Worm (Caenorhabditis elegans): ENCODE data around the gene C04C3.7.
"Not testable (repeated sequence)": the region's sequence is repeated elsewhere in the genome, so short reads cannot be mapped to it uniquely, and the experiment has no call there.

Gene C04C3.7

DNA sequence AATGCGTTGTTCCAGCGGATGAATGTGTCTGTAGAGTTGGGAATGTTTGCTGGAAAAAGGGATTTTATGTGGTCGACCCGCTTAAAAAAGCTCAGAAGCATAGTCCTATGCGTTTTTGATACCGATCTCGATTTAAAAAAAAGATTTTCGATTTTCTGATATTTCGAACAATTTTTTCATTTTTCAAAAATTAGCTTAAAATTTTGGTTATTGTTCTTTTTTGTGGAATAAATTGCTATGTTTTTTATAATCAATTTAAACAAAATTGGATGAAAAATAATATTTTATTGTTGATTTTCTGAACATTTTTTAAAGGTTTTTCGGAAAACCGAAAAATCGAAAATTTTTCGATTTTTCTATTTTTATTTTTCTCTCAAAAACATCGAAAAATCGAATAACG is at the start of gene C04C3.7:
C04C3.7 (minus strand) TSS at position 101 of the 400 bp plus-strand sequence.
- not testable (repeated sequence) for TF ChIP-seq alr-1 (tag; optimal IDR thresholded peaks at IDR 0.05; ENCODE audit: borderline replicate concordance); nhr-11 (tag; optimal IDR thresholded peaks at IDR 0.05); isw-1 (GFP tag; IDR thresholded peaks at IDR 0.05)

DNA sequence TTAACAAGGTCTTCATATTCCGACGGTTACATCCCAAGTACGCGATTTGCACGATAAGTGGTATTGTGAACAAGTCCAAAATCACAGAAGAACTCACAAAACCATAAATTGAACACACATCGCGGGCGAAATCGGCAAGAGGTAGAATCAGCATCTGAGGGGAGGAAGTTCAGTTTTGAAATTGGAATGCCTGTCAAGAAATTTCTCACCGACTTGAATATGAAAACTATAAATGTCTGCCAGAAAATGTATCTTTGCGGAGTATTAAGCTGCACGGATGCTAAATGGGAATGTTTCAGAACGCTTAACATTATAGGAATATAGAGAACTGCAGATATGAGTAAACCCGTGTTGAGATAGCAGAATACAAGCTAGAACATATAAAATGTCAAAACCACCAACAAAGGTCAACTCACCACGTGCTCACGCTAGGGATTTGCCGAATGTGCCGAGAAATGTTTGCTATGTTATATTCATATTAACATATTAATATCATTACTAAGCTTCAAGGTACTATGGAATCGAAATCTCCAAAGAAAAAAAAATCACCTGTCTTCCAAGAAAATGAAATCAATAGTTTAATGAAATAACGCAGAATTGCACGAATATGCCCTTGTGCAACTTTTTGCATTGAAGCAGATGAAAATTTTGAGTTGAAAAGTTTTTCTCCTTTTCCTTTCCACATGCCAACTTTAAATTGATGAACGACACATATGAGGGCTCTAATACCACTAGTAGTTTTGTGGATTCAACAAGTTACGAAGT is 49.1 kb upstream of the C04C3.7 start, which contains the start of gene srz-82:
srz-82 (plus strand) TSS at position 701 of the 765 bp plus-strand sequence.
- TF ChIP-seq fkh-8 (tag; optimal IDR thresholded peaks at IDR 0.05) (peak; percentile 32), efl-1 (optimal IDR thresholded peaks at IDR 0.05) (no peak), efl-1 (GFP tag; optimal IDR thresholded peaks at IDR 0.05 in 1 of 2) (peak in 1 of 2 experiments; percentile 15), hlh-4 (tag; optimal IDR thresholded peaks at IDR 0.05) (peak; percentile 99), nhr-84 (tag; optimal IDR thresholded peaks at IDR 0.05) (no peak), nhr-47 (tag; optimal IDR thresholded peaks at IDR 0.05) (no peak), Y116A8C.19 (tag; optimal IDR thresholded peaks at IDR 0.05; ENCODE audit: borderline replicate concordance) (no peak), nhr-11 (tag; optimal IDR thresholded peaks at IDR 0.05) (no peak), lin-35 (GFP tag; optimal IDR thresholded peaks at IDR 0.05) (no peak), fkh-4 (tag; optimal IDR thresholded peaks at IDR 0.05; ENCODE audit: borderline replicate concordance) (no peak)

DNA sequence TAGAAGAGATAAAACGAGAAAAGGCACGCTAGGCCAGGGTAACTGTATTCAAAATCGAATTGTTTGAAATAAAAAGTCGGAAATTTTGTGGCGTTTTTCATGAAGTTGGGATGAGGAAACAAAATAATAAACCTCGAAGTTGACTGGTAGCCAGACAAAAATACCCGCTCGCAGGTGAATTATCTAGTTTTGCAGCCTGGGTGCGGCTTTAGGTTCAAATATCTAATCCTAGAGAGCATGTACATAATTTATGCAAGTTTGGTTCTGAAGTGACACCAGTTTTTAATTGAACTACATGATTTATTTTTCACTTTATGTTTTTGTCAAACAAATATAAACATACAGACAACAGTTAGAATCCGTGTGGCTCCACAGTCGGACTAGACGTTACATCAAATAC is 48.5 kb upstream of the C04C3.7 start, which contains the start of gene srz-37:
srz-37 (minus strand) TSS at position 101 of the 400 bp plus-strand sequence.
- TF ChIP-seq ets-5 (GFP tag; IDR thresholded peaks at IDR 0.05): no peak
- no peak for TF ChIP-seq zag-1 (tag; optimal IDR thresholded peaks at IDR 0.05)
- TF ChIP-seq sox-4 (tag; optimal IDR thresholded peaks at IDR 0.05): no peak
- TF ChIP-seq dsc-1 (tag; optimal IDR thresholded peaks at IDR 0.05): no peak
- no peak for TF ChIP-seq isw-1 (GFP tag; IDR thresholded peaks at IDR 0.05)
- TF ChIP-seq ceh-82 (tag; optimal IDR thresholded peaks at IDR 0.05): no peak
- no peak for TF ChIP-seq lir-3 (tag; optimal IDR thresholded peaks at IDR 0.05; ENCODE audit: poor library complexity)
- no peak for TF ChIP-seq vab-15 (tag; optimal IDR thresholded peaks at IDR 0.05)
- TF ChIP-seq unc-98 (GFP tag; IDR thresholded peaks at IDR 0.05): no peak
- TF ChIP-seq ceh-8 (GFP tag; optimal IDR thresholded peaks at IDR 0.05): no peak
- TF ChIP-seq egl-27 (tag; optimal IDR thresholded peaks at IDR 0.05): no peak
- no peak for TF ChIP-seq zip-4 (GFP tag; optimal IDR thresholded peaks at IDR 0.05)
- TF ChIP-seq lin-13 (GFP tag; optimal IDR thresholded peaks at IDR 0.05): no peak
- TF ChIP-seq snu-23 (GFP tag; optimal IDR thresholded peaks at IDR 0.05): no peak
- no peak for TF ChIP-seq ama-1 (optimal IDR thresholded peaks at IDR 0.05)
- no peak for TF ChIP-seq ztf-4 (tag; optimal IDR thresholded peaks at IDR 0.05)
- TF ChIP-seq mdl-1 (tag; optimal IDR thresholded peaks at IDR 0.05): no peak
- TF ChIP-seq elt-2 (tag; optimal IDR thresholded peaks at IDR 0.05): no peak

DNA sequence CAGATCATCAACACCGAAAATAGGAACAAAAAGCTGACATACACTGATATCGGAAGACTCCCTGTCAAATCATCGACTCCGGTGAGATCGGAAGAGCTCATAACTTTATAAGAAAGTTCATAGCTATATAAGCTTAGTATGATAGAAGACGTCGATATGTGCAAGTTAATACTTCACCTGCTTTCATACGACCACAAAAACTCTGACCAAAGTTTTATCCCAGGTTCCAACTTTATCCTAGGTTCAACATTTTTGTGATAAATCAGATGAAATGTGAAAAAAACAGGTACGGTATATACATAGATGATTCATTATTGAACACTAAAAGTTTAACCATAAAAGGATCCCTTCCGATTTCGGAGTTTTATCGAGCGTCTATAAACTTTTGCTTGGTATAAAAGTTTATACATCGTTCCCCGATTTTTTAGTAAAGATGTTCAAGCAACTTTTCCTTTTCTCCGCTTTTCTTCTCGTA is 45.7 kb upstream of the C04C3.7 start, which contains the start of the genes srz-70 and C09G12.5:
srz-70 (minus strand) TSS at position 101 of the 475 bp plus-strand sequence.
C09G12.5 (plus strand) TSS at position 425 of the 475 bp plus-strand sequence.
- TF ChIP-seq nhr-28 (tag; optimal IDR thresholded peaks at IDR 0.05) (no peak), alr-1 (tag; optimal IDR thresholded peaks at IDR 0.05; ENCODE audit: borderline replicate concordance) (no peak), zip-4 (GFP tag; optimal IDR thresholded peaks at IDR 0.05) (no peak), fkh-4 (tag; optimal IDR thresholded peaks at IDR 0.05; ENCODE audit: borderline replicate concordance) (no peak), C34B4.2 (tag; optimal IDR thresholded peaks at IDR 0.05) (no peak), mab-9 (GFP tag; IDR thresholded peaks at IDR 0.05) (no peak), lsy-2 (tag; optimal IDR thresholded peaks at IDR 0.05) (no peak), zag-1 (tag; optimal IDR thresholded peaks at IDR 0.05) (no peak), F16B12.6 (tag; optimal IDR thresholded peaks at IDR 0.05) (no peak), blmp-1 (tag; optimal IDR thresholded peaks at IDR 0.05) (no peak)

All from whole organism, L1 larva.